Worm (Caenorhabditis elegans): ENCODE results near the gene K06A4.2.

K06A4.2 gene

ce11 chrV:9509597-9509996 is 25.6 kb downstream of the K06A4.2 start:
- no peak for TF ChIP-seq him-1 (tag; optimal IDR thresholded peaks at IDR 0.05)
- no peak for TF ChIP-seq dao-5 (tag; optimal IDR thresholded peaks at IDR 0.05)
- TF ChIP-seq W03F9.2 (tag; optimal IDR thresholded peaks at IDR 0.05), result no peak

ce11 chrV:9513590-9513989 is 29.6 kb downstream of the K06A4.2 start, which contains the start of gene eif-2Bdelta:
Gene eif-2Bdelta (plus strand): TSS chrV:9513824.
- TF ChIP-seq W03F9.2 (tag; optimal IDR thresholded peaks at IDR 0.05) (peak; percentile 34), dao-5 (tag; optimal IDR thresholded peaks at IDR 0.05) (no peak)

ce11 chrV:9516280-9516679 is 32.3 kb downstream of the K06A4.2 start:
- TF ChIP-seq him-1 (tag; optimal IDR thresholded peaks at IDR 0.05) (no peak), W03F9.2 (tag; optimal IDR thresholded peaks at IDR 0.05) (no peak), dao-5 (tag; optimal IDR thresholded peaks at IDR 0.05) (no peak)

ce11 chrV:9518832-9519231 is 34.8 kb downstream of the K06A4.2 start, which contains the start of gene C50F4.8:
Gene C50F4.8 (minus strand): TSS chrV:9518859.
- TF ChIP-seq him-1 (tag; optimal IDR thresholded peaks at IDR 0.05) (no peak), W03F9.2 (tag; optimal IDR thresholded peaks at IDR 0.05) (no peak), dao-5 (tag; optimal IDR thresholded peaks at IDR 0.05) (no peak)

ce11 chrV:9521697-9522096 is 37.7 kb downstream of the K06A4.2 start:
- no peak for TF ChIP-seq him-1 (tag; optimal IDR thresholded peaks at IDR 0.05)
- no peak for TF ChIP-seq W03F9.2 (tag; optimal IDR thresholded peaks at IDR 0.05)

- no peak for TF ChIP-seq W03F9.2 (tag; optimal IDR thresholded peaks at IDR 0.05)
- TF ChIP-seq him-1 (tag; optimal IDR thresholded peaks at IDR 0.05), result no peak
- no peak for TF ChIP-seq dao-5 (tag; optimal IDR thresholded peaks at IDR 0.05)
Measured at ce11 chrV:9524099-9524498, 40.1 kb downstream of the K06A4.2 start, which contains the start of gene C50F4.9. Gene C50F4.9 (minus strand): TSS chrV:9524199.

ce11 chrV:9526470-9526869 is 42.5 kb downstream of the K06A4.2 start, which contains the start of gene C50F4.1:
Gene C50F4.1 (plus strand): TSS chrV:9526793.
- TF ChIP-seq him-1 (tag; optimal IDR thresholded peaks at IDR 0.05), result no peak
- no peak for TF ChIP-seq W03F9.2 (tag; optimal IDR thresholded peaks at IDR 0.05)
- TF ChIP-seq dao-5 (tag; optimal IDR thresholded peaks at IDR 0.05), result no peak

ce11 chrV:9527337-9527736 is 43.3 kb downstream of the K06A4.2 start:
- TF ChIP-seq him-1 (tag; optimal IDR thresholded peaks at IDR 0.05) (no peak), dao-5 (tag; optimal IDR thresholded peaks at IDR 0.05) (no peak), W03F9.2 (tag; optimal IDR thresholded peaks at IDR 0.05) (no peak)

ce11 chrV:9527984-9528383 is 44.0 kb downstream of the K06A4.2 start:
- TF ChIP-seq dao-5 (tag; optimal IDR thresholded peaks at IDR 0.05) (no peak), him-1 (tag; optimal IDR thresholded peaks at IDR 0.05) (no peak), W03F9.2 (tag; optimal IDR thresholded peaks at IDR 0.05) (no peak)

- no peak for TF ChIP-seq him-1 (tag; optimal IDR thresholded peaks at IDR 0.05)
- no peak for TF ChIP-seq dao-5 (tag; optimal IDR thresholded peaks at IDR 0.05)
- TF ChIP-seq W03F9.2 (tag; optimal IDR thresholded peaks at IDR 0.05), result no peak
Measured at ce11 chrV:9531477-9531876, 47.5 kb downstream of the K06A4.2 start, which contains the start of the genes C50F4.10 and pfk-1.2. Gene C50F4.10 (minus strand): TSS chrV:9531577. Gene pfk-1.2 (plus strand): TSS chrV:9531801.

- no peak for TF ChIP-seq W03F9.2 (tag; optimal IDR thresholded peaks at IDR 0.05)
- no peak for TF ChIP-seq him-1 (tag; optimal IDR thresholded peaks at IDR 0.05)
- TF ChIP-seq dao-5 (tag; optimal IDR thresholded peaks at IDR 0.05), result no peak
Measured at ce11 chrV:9534621-9535020, 50.6 kb downstream of the K06A4.2 start, which contains the start of gene tag-329. Gene tag-329 (plus strand): TSS chrV:9534921.

ce11 chrV:9536505-9536904 is 52.5 kb downstream of the K06A4.2 start, which contains the start of gene C50F4.4:
Gene C50F4.4 (plus strand): TSS chrV:9536771.
- no peak for TF ChIP-seq dao-5 (tag; optimal IDR thresholded peaks at IDR 0.05)
- peak; percentile 2 for TF ChIP-seq him-1 (tag; optimal IDR thresholded peaks at IDR 0.05)
- no peak for TF ChIP-seq W03F9.2 (tag; optimal IDR thresholded peaks at IDR 0.05)
